Worm (Caenorhabditis elegans): Measurements from ENCODE around the gene C54D1.7.
A peak's percentile ranks its signal among the peaks of the same experiment; 100 is the strongest.

C54D1.7 gene

DNA sequence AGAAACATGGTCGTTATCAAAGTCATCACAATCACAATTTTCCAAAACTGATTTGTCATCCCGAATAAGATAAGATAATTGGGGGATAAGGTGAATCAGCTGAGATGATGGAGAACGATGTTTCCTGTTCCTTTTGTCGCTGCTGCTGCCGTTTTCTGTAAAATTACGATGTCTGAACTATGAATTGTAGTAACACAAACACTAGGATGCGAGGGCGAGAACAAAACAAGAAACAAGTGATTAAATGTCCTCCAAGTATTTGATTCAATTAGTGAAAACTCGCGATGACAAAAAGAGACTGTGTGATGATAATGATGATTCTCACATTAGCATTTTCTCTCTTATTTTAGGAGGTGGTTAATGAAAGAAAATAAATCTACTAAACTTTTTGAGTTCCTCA is at the start of gene C54D1.7:
Gene C54D1.7 (minus strand): TSS at position 157 of the 400 bp plus-strand sequence.
- peak; percentile 10 for TF ChIP-seq nhr-28 (tag; optimal IDR thresholded peaks at IDR 0.05)
- peak in 1 of 2 experiments; percentile 51 for TF ChIP-seq unc-62 (GFP tag; optimal IDR thresholded peaks at IDR 0.05 in 1 of 2)
- no peak for TF ChIP-seq unc-62 (tag; optimal IDR thresholded peaks at IDR 0.05)
- no peak for TF ChIP-seq ceh-62 (tag; optimal IDR thresholded peaks at IDR 0.05)
- TF ChIP-seq hlh-30 (tag; optimal IDR thresholded peaks at IDR 0.05; ENCODE audit: insufficient read depth), result peak; percentile 11
- no peak for TF ChIP-seq sdz-12 (GFP tag; optimal IDR thresholded peaks at IDR 0.05)
- no peak for TF ChIP-seq F44E2.7 (GFP tag; IDR thresholded peaks at IDR 0.05)
- TF ChIP-seq mes-2 (tag; optimal IDR thresholded peaks at IDR 0.05; ENCODE audit: poor library complexity, severe bottlenecking), result no peak
- no peak for TF ChIP-seq ceh-44 (GFP tag; IDR thresholded peaks at IDR 0.05)
- TF ChIP-seq hif-1 (tag; optimal IDR thresholded peaks at IDR 0.05), result no peak
- no peak for TF ChIP-seq fkh-10 (GFP tag; optimal IDR thresholded peaks at IDR 0.05)
- TF ChIP-seq aly-2 (tag; optimal IDR thresholded peaks at IDR 0.05), result no peak
- no peak for TF ChIP-seq unc-39 (tag; optimal IDR thresholded peaks at IDR 0.05)

DNA sequence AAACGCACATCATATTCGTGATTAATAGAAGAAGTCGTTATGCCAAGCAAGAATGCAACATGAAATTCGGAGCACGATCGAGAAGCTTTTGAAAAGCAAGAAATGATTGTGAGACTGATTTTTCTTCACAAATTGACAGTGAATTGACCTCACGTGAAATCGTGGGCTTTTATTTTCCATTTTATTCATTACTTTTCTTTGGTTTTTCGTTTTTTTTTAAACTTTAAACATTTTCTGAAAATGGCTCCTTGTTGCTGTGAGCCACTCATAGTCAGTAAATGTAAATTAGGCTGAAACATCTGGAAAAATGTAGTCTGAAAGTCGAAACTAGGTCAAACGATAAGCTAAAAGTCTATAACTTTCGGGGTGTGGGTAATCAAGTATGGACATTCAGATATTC is 49.4 kb upstream of the C54D1.7 start, which contains the start of gene C55B6.5:
Gene C55B6.5 (minus strand): TSS at position 101 of the 400 bp plus-strand sequence.
- TF ChIP-seq F44E2.7 (GFP tag; IDR thresholded peaks at IDR 0.05) (no peak), F49E8.2 (tag; optimal IDR thresholded peaks at IDR 0.05; ENCODE audit: borderline replicate concordance) (no peak), ces-1 (GFP tag; optimal IDR thresholded peaks at IDR 0.05) (no peak), unc-62 (GFP tag; optimal IDR thresholded peaks at IDR 0.05 in 1 of 2) (no peak), unc-62 (tag; optimal IDR thresholded peaks at IDR 0.05) (no peak), nhr-102 (tag; optimal IDR thresholded peaks at IDR 0.05) (no peak), pqm-1 (tag; optimal IDR thresholded peaks at IDR 0.05) (no peak), lin-38 (GFP tag; IDR thresholded peaks at IDR 0.05) (no peak), hlh-11 (tag; optimal IDR thresholded peaks at IDR 0.05) (no peak), lin-15B (tag; optimal IDR thresholded peaks at IDR 0.05) (no peak), R02D3.7 (tag; optimal IDR thresholded peaks at IDR 0.05) (no peak)

DNA sequence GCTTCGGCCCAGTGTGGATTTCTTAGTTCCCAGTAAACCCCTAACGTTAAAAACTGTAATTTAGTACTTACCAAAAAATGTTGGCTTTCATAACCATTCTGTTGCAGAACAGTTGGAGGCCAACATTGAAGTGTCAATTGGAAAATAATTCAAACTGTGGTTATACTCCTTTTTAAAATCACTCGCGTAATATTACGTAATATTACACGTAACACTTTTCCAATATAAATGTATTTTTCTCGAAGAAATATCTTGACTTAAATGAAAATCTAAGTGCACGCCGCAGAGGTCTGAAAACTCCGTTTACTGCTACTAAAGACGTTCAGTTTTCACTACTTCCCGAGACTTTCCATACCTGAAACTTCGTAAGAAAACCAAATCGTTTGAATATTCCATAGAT is 48.3 kb upstream of the C54D1.7 start:
- no peak for TF ChIP-seq ztf-11 (tag; optimal IDR thresholded peaks at IDR 0.05)
- no peak for TF ChIP-seq egl-27 (tag; optimal IDR thresholded peaks at IDR 0.05)
- no peak for TF ChIP-seq snpc-4 (tag; optimal IDR thresholded peaks at IDR 0.05)

DNA sequence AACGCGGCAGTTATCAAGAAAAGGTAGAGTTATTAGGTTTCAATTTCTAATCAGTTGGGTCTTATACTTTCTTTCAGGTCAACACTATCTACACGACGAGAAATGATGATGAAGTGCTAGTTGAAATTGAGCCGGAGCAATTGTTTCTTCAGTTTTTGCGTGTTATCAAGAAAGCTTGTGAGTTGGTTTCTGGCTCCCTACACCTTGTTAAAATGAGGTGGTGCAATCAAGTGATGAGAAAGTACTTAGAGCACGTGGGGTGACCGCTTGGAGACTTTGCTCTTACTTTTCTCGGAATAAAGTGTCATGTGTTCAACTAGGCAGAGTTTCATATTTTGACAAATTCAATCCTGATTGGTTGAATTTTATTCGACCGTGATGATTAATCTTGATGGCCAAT is 44.6 kb upstream of the C54D1.7 start:
- TF ChIP-seq set-16 (GFP tag; IDR thresholded peaks at IDR 0.05) (no peak), unc-39 (tag; optimal IDR thresholded peaks at IDR 0.05) (no peak), madf-5 (GFP tag; IDR thresholded peaks at IDR 0.05) (no peak), Y105C5A.15 (GFP tag; IDR thresholded peaks at IDR 0.05) (no peak), hif-1 (tag; optimal IDR thresholded peaks at IDR 0.05) (no peak), hlh-11 (tag; optimal IDR thresholded peaks at IDR 0.05) (peak; percentile 71), mdt-29 (GFP tag; IDR thresholded peaks at IDR 0.05) (no peak), lin-39 (tag; optimal IDR thresholded peaks at IDR 0.05) (no peak), hmg-1.1 (GFP tag; IDR thresholded peaks at IDR 0.05) (no peak), ctbp-1 (GFP tag; IDR thresholded peaks at IDR 0.05) (no peak), ZK546.5 (tag; optimal IDR thresholded peaks at IDR 0.05) (no peak), saeg-2 (GFP tag; IDR thresholded peaks at IDR 0.05) (no peak), daf-8 (GFP tag; IDR thresholded peaks at IDR 0.05) (no peak), F26F4.8 (GFP tag; conservative IDR thresholded peaks at IDR 0.05) (no peak), daf-16 (GFP tag; optimal IDR thresholded peaks at IDR 0.05) (no peak), daf-16 (tag; optimal IDR thresholded peaks at IDR 0.05) (peak; percentile 79), nhr-76 (tag; optimal IDR thresholded peaks at IDR 0.05) (no peak), ceh-28 (tag; optimal IDR thresholded peaks at IDR 0.05) (no peak), nhr-77 (tag; optimal IDR thresholded peaks at IDR 0.05) (peak; percentile 33), dmd-8 (GFP tag; IDR thresholded peaks at IDR 0.05) (no peak), ZK337.2 (GFP tag; IDR thresholded peaks at IDR 0.05) (no peak), egl-27 (tag; optimal IDR thresholded peaks at IDR 0.05) (no peak), gei-8 (GFP tag; optimal IDR thresholded peaks at IDR 0.05) (no peak), spr-3 (GFP tag; optimal IDR thresholded peaks at IDR 0.05) (no peak), nhr-11 (tag; optimal IDR thresholded peaks at IDR 0.05) (no peak), ama-1 (optimal IDR thresholded peaks at IDR 0.05) (no peak), mdl-1 (tag; optimal IDR thresholded peaks at IDR 0.05) (no peak), nhr-28 (tag; optimal IDR thresholded peaks at IDR 0.05) (peak; percentile 9), nhr-6 (tag; optimal IDR thresholded peaks at IDR 0.05) (no peak)

Data from whole organism, L4 larva.